Fruit fly (Drosophila melanogaster) whole organism, embryonic: ENCODE results near the gene Cln7.

ENCODE experiments used
- Asciz ChIP-seq: fragments of 200-800 bp; sonication (Bioruptor generic); optimal IDR thresholded peaks from 2 replicates; lab custom pipeline; 2017; ENCODE audit warnings: missing biosample characterization, mild to moderate bottlenecking, missing genetic modification characterization, missing genetic modification reagents
- B-H2 ChIP-seq: fragments of 200-800 bp; sonication (Bioruptor generic); optimal IDR thresholded peaks from 2 replicates; lab custom pipeline; 2018; ENCODE audit warnings: missing biosample characterization, mild to moderate bottlenecking, missing genetic modification characterization
- CG11695 ChIP-seq: fragments of 200-800 bp; sonication (Bioruptor generic); IDR thresholded peaks from 3 replicates; pipeline ENCODE4 v1.3.6; 2022; ENCODE audit warnings: missing biosample characterization, missing genetic modification characterization
- CG12659 ChIP-seq: fragments of 200-800 bp; sonication (Bioruptor generic); optimal IDR thresholded peaks from 3 replicates; lab custom pipeline; 2017; ENCODE audit warnings: mild to moderate bottlenecking, missing biosample characterization, missing genetic modification reagents, missing genetic modification characterization
- CG14050 ChIP-seq: fragments of 200-800 bp; sonication (Bioruptor generic); IDR thresholded peaks from 3 replicates; pipeline ENCODE4 v1.3.6; 2022; ENCODE audit warnings: missing biosample characterization, missing genetic modification characterization
- CG14710 ChIP-seq: fragments of 200-800 bp; sonication (Bioruptor generic); optimal IDR thresholded peaks from 3 replicates; lab custom pipeline; 2019; ENCODE audit warnings: missing biosample characterization, mild to moderate bottlenecking, missing genetic modification characterization, moderate library complexity
- CG30403 ChIP-seq: fragments of 200-800 bp; sonication (Bioruptor generic); optimal IDR thresholded peaks from 3 replicates; lab custom pipeline; 2016; ENCODE audit warnings: missing biosample characterization, missing genetic modification characterization
- CG30431 ChIP-seq: fragments of 200-800 bp; sonication (Bioruptor generic); optimal IDR thresholded peaks from 2 replicates; lab custom pipeline; 2017; ENCODE audit warnings: missing biosample characterization, missing genetic modification characterization
- CG4360 ChIP-seq: fragments of 200-800 bp; sonication (Bioruptor generic); IDR thresholded peaks from 2 replicates; pipeline ENCODE4 v1.3.6; 2022; ENCODE audit warnings: missing biosample characterization, missing genetic modification characterization
- CG6254 ChIP-seq: fragments of 200-800 bp; sonication (Bioruptor generic); optimal IDR thresholded peaks from 3 replicates; lab custom pipeline; 2017; ENCODE audit warnings: mild to moderate bottlenecking, missing biosample characterization, missing genetic modification reagents, missing genetic modification characterization
- CG6854 ChIP-seq: fragments of 200-800 bp; sonication (Bioruptor generic); optimal IDR thresholded peaks from 3 replicates; lab custom pipeline; 2017; ENCODE audit warnings: missing biosample characterization, mild to moderate bottlenecking, missing genetic modification characterization
- CG7556 ChIP-seq: fragments of 200-800 bp; sonication (Bioruptor generic); optimal IDR thresholded peaks from 2 replicates; lab custom pipeline; 2017; ENCODE audit warnings: missing biosample characterization, mild to moderate bottlenecking, missing genetic modification characterization
- CG8924 ChIP-seq: fragments of 200-800 bp; optimal IDR thresholded peaks from 3 replicates; lab custom pipeline; 2019; ENCODE audit warnings: missing biosample characterization, mild to moderate bottlenecking, missing genetic modification characterization, moderate library complexity
- CG9797 ChIP-seq: fragments of 200-800 bp; sonication (Bioruptor generic); optimal IDR thresholded peaks from 3 replicates; lab custom pipeline; 2018; ENCODE audit warnings: missing biosample characterization, mild to moderate bottlenecking, missing genetic modification characterization
- CG9817 ChIP-seq: fragments of 200-800 bp; sonication (Bioruptor generic); optimal IDR thresholded peaks from 2 replicates; lab custom pipeline; 2018; ENCODE audit warnings: missing biosample characterization, mild to moderate bottlenecking, missing genetic modification characterization, moderate library complexity
- CoRest ChIP-seq: fragments of 200-800 bp; sonication (Bioruptor generic); optimal IDR thresholded peaks from 3 replicates; lab custom pipeline; 2018; ENCODE audit warnings: missing biosample characterization, mild to moderate bottlenecking, missing genetic modification characterization, moderate library complexity
- Dbx ChIP-seq: fragments of 200-800 bp; sonication (Bioruptor generic); IDR thresholded peaks from 3 replicates; pipeline ENCODE4 v1.3.6; 2022; ENCODE audit warnings: missing biosample characterization, missing genetic modification characterization
- Dek ChIP-seq: fragments of 200-800 bp; sonication (Bioruptor generic); optimal IDR thresholded peaks from 3 replicates; lab custom pipeline; 2019; ENCODE audit warnings: missing biosample characterization, mild to moderate bottlenecking, missing genetic modification characterization, moderate library complexity
- Dfd ChIP-seq, 2 experiments: fragments of >200 bp; optimal IDR thresholded peaks; 2 replicates each; lab custom pipeline; 2017; ENCODE audit warnings: missing biosample characterization in 2 of 2, missing genetic modification characterization in 2 of 2
- E2f2 ChIP-seq: fragments of 200-800 bp; sonication (Bioruptor generic); IDR thresholded peaks from 2 replicates; pipeline ENCODE4 v1.3.6; 2022; ENCODE audit warnings: missing biosample characterization, missing genetic modification characterization
- HLH3B ChIP-seq: fragments of 200-800 bp; sonication (Bioruptor generic); IDR thresholded peaks from 2 replicates; pipeline ENCODE4 v1.3.6; 2022; ENCODE audit warnings: missing biosample characterization, missing genetic modification characterization
- Hey ChIP-seq: fragments of 200-800 bp; sonication (Bioruptor generic); optimal IDR thresholded peaks from 3 replicates; lab custom pipeline; 2018; ENCODE audit warnings: missing biosample characterization, mild to moderate bottlenecking, missing genetic modification characterization
- Hmx ChIP-seq: fragments of 200-800 bp; sonication (Bioruptor generic); optimal IDR thresholded peaks from 2 replicates; lab custom pipeline; 2016; ENCODE audit warnings: missing biosample characterization, missing genetic modification characterization
- Hsf ChIP-seq: fragments of 200-800 bp; sonication (Bioruptor generic); optimal IDR thresholded peaks from 3 replicates; lab custom pipeline; 2016; ENCODE audit warnings: missing biosample characterization, missing genetic modification characterization
- Lpt ChIP-seq: fragments of >200 bp; optimal IDR thresholded peaks from 2 replicates; lab custom pipeline; 2018; ENCODE audit warnings: missing biosample characterization, missing genetic modification characterization
- NC2α ChIP-seq: fragments of 200-800 bp; sonication (Bioruptor generic); optimal IDR thresholded peaks from 2 replicates; lab custom pipeline; 2016; ENCODE audit warnings: missing biosample characterization, missing genetic modification characterization
- Scr ChIP-seq: fragments of 200-800 bp; sonication (Bioruptor generic); IDR thresholded peaks from 2 replicates; pipeline ENCODE4 v1.3.6; 2022; ENCODE audit warnings: missing biosample characterization, missing genetic modification characterization; ENCODE audit not compliant: partially characterized antibody
- Trl ChIP-seq, 3 experiments: fragments of >200 bp in 2 of 3; fragments of 200-800 bp in 1 of 3; sonication (Bioruptor generic) in 1 of 3; optimal IDR thresholded peaks; 2 replicates in 1 of 3; 3 replicates in 2 of 3; lab custom pipeline; 2016 to 2017; ENCODE audit warnings: missing biosample characterization in 1 of 3, missing genetic modification characterization in 1 of 3
- amos ChIP-seq: fragments of 200-800 bp; sonication (Bioruptor generic); IDR thresholded peaks from 2 replicates; pipeline ENCODE4 v1.3.6; 2022; ENCODE audit warnings: missing biosample characterization, missing genetic modification characterization; ENCODE audit not compliant: partially characterized antibody
- bbx ChIP-seq: fragments of 200-800 bp; sonication (Bioruptor generic); IDR thresholded peaks from 2 replicates; pipeline ENCODE4 v1.3.6; 2022; ENCODE audit warnings: missing biosample characterization, missing genetic modification characterization; ENCODE audit not compliant: partially characterized antibody
- bsh ChIP-seq, 2 experiments: fragments of 200-800 bp; sonication (Bioruptor generic); optimal IDR thresholded peaks; 2 replicates each; lab custom pipeline; 2017 to 2018; ENCODE audit warnings: mild to moderate bottlenecking in 2 of 2, missing biosample characterization in 2 of 2, missing genetic modification characterization in 2 of 2, moderate library complexity in 1 of 2
- cad ChIP-seq: fragments of >200 bp; optimal IDR thresholded peaks from 2 replicates; lab custom pipeline; 2017; ENCODE audit warnings: missing biosample characterization, missing genetic modification characterization
- caup ChIP-seq: fragments of 200-800 bp; sonication (Bioruptor generic); optimal IDR thresholded peaks from 3 replicates; lab custom pipeline; 2017; ENCODE audit warnings: missing biosample characterization, mild to moderate bottlenecking, missing genetic modification characterization, moderate library complexity; ENCODE audit not compliant: severe bottlenecking
- dm ChIP-seq: fragments of 200-800 bp; sonication (Bioruptor generic); optimal IDR thresholded peaks from 3 replicates; lab custom pipeline; 2016; ENCODE audit warnings: missing biosample characterization, missing genetic modification characterization
- dmrt99B ChIP-seq: fragments of 200-800 bp; sonication (Bioruptor generic); optimal IDR thresholded peaks from 2 replicates; lab custom pipeline; 2018; ENCODE audit warnings: missing biosample characterization, mild to moderate bottlenecking, missing genetic modification characterization, moderate library complexity
- fd3F ChIP-seq: fragments of 200-800 bp; sonication (Bioruptor generic); optimal IDR thresholded peaks from 2 replicates; lab custom pipeline; 2018; ENCODE audit warnings: missing biosample characterization, mild to moderate bottlenecking, missing genetic modification characterization, moderate library complexity
- fd64A ChIP-seq: fragments of 200-800 bp; sonication (Bioruptor generic); optimal IDR thresholded peaks from 3 replicates; lab custom pipeline; 2018; ENCODE audit warnings: missing biosample characterization, mild to moderate bottlenecking, missing genetic modification characterization
- gt ChIP-seq: fragments of 200-800 bp; sonication (Bioruptor generic); IDR thresholded peaks from 2 replicates; pipeline ENCODE4 v1.3.6; 2022; ENCODE audit warnings: missing biosample characterization, missing genetic modification characterization
- hbn ChIP-seq: fragments of 200-800 bp; sonication (Bioruptor generic); IDR thresholded peaks from 2 replicates; pipeline ENCODE4 v1.3.6; 2022; ENCODE audit warnings: missing biosample characterization, missing genetic modification characterization; ENCODE audit not compliant: partially characterized antibody
- lab ChIP-seq: fragments of 200-800 bp; sonication (Bioruptor generic); optimal IDR thresholded peaks from 3 replicates; lab custom pipeline; 2017; ENCODE audit warnings: missing biosample characterization, missing genetic modification characterization, mild to moderate bottlenecking, moderate library complexity, missing genetic modification reagents
- lmd ChIP-seq: fragments of 200-800 bp; sonication (Bioruptor generic); IDR thresholded peaks from 2 replicates; pipeline ENCODE4 v1.3.6; 2022; ENCODE audit warnings: missing biosample characterization, missing genetic modification characterization
- oc ChIP-seq: fragments of 200-800 bp; sonication (Bioruptor generic); optimal IDR thresholded peaks from 2 replicates; lab custom pipeline; 2018; ENCODE audit warnings: missing biosample characterization, mild to moderate bottlenecking, missing genetic modification characterization, moderate library complexity
- otp ChIP-seq: fragments of 200-800 bp; sonication (Bioruptor generic); IDR thresholded peaks from 3 replicates; pipeline ENCODE4, ENCODE4 v1.3.6; 2022; ENCODE audit warnings: missing biosample characterization, missing genetic modification characterization
- pzg ChIP-seq: fragments of 200-800 bp; sonication (Bioruptor generic); optimal IDR thresholded peaks from 3 replicates; lab custom pipeline; 2018; ENCODE audit warnings: missing biosample characterization, mild to moderate bottlenecking, missing genetic modification characterization, moderate library complexity
- repo ChIP-seq: fragments of 200-800 bp; sonication (Bioruptor generic); optimal IDR thresholded peaks from 2 replicates; lab custom pipeline; 2016; ENCODE audit warnings: missing biosample characterization, missing genetic modification characterization
- seq ChIP-seq: fragments of 200-800 bp; sonication (Bioruptor generic); IDR thresholded peaks from 2 replicates; pipeline ENCODE4 v1.3.6; 2022; ENCODE audit warnings: missing biosample characterization, missing genetic modification characterization
- shn ChIP-seq: fragments of 200-800 bp; sonication (Bioruptor generic); optimal IDR thresholded peaks from 3 replicates; lab custom pipeline; 2016; ENCODE audit warnings: missing biosample characterization, missing genetic modification characterization
- twi ChIP-seq: fragments of 200-800 bp; optimal IDR thresholded peaks from 2 replicates; lab custom pipeline; 2019; ENCODE audit warnings: missing biosample characterization, mild to moderate bottlenecking, missing genetic modification characterization, moderate library complexity
- vvl ChIP-seq: fragments of 200-800 bp; sonication (Bioruptor generic); IDR thresholded peaks from 2 replicates; pipeline ENCODE4 v1.3.6; 2022; ENCODE audit warnings: missing biosample characterization, missing genetic modification characterization
- yki ChIP-seq: fragments of >200 bp; optimal IDR thresholded peaks from 3 replicates; lab custom pipeline; 2018

Cln7 gene

dm6 chr3L:7323348-7323747 lies 21.6 kb downstream of the Cln7 start, which contains the start of the genes RhoGEF4 and Rint1 (continued):
- TF ChIP-seq Scr (GFP tag; lab: Robert Waterston, UW) (peak; percentile 21; the same call in 1 of the 2 replicates), CG8924 (tag; lab: Kevin White, UChicago) (peak; percentile 65), gt (GFP tag; lab: Robert Waterston, UW) (no peak), CoRest (tag; lab: Kevin White, UChicago) (peak; percentile 86), lmd (GFP tag; lab: Robert Waterston, UW) (peak; percentile 75), CG4360 (GFP tag; lab: Robert Waterston, UW) (no peak), CG30431 (GFP tag; lab: Kevin White, UChicago) (peak; percentile 61), Hsf (GFP tag; lab: Kevin White, UChicago) (peak; percentile 63), Dek (tag; lab: Kevin White, UChicago) (peak; percentile 75), cad (GFP tag; lab: Kevin White, UChicago) (no peak), CG14710 (tag; lab: Kevin White, UChicago) (peak; percentile 88), otp (GFP tag; lab: Robert Waterston, UW) (no peak), CG6854 (no peak), bbx (GFP tag; lab: Robert Waterston, UW) (no peak), CG30403 (GFP tag; lab: Kevin White, UChicago) (peak; percentile 86), Asciz (no peak), shn (GFP tag; lab: Kevin White, UChicago) (peak; percentile 22), B-H2 (GFP tag; lab: Kevin White, UChicago) (peak; percentile 10), Dfd (GFP tag; optimal IDR thresholded peaks at IDR 0.05; lab: Kevin White, UChicago) (no peak), yki (lab: Kevin White, UChicago) (no peak), amos (GFP tag; lab: Robert Waterston, UW) (peak; percentile 26; the same call in 1 of the 2 replicates), Hey (no peak), lab (GFP tag; lab: Kevin White, UChicago) (peak; percentile 28), fd64A (no peak), twi (tag; lab: Kevin White, UChicago) (no peak), CG6254 (GFP tag; lab: Kevin White, UChicago) (peak; percentile 22), CG11695 (GFP tag; lab: Robert Waterston, UW) (no peak), dm (GFP tag; lab: Kevin White, UChicago) (peak; percentile 37), CG7556 (GFP tag; lab: Kevin White, UChicago) (peak; percentile 56), pzg (peak; percentile 80), CG14050 (GFP tag; lab: Robert Waterston, UW) (peak; percentile 39; the same call in 2 of the 3 replicates), bsh (GFP tag; optimal IDR thresholded peaks at IDR 0.05; lab: Kevin White, UChicago) (peak in 1 of 2 experiments; percentile 72), NC2α (GFP tag; lab: Kevin White, UChicago) (peak; percentile 2), CG9797 (GFP tag; lab: Kevin White, UChicago) (peak; percentile 99), repo (GFP tag; lab: Kevin White, UChicago) (peak; percentile 15), caup (GFP tag; lab: Kevin White, UChicago) (peak; percentile 34), CG9817 (peak; percentile 71), Hmx (GFP tag; lab: Kevin White, UChicago) (no peak), Dbx (GFP tag; lab: Robert Waterston, UW) (peak; percentile 81; the same call in 2 of the 3 replicates), HLH3B (GFP tag; lab: Robert Waterston, UW) (peak; percentile 52; the same call in 1 of the 2 replicates), dmrt99B (tag; lab: Kevin White, UChicago) (no peak), vvl (peak; percentile 82), oc (no peak), seq (0 out of 2 replicates have a peak, but pooled peaks have one; percentile 31), hbn (GFP tag; lab: Robert Waterston, UW) (no peak), Lpt (GFP tag; lab: Kevin White, UChicago) (no peak), E2f2 (GFP tag; lab: Robert Waterston, UW) (peak; percentile 97), Trl (optimal IDR thresholded peaks at IDR 0.05; lab: Kevin White, UChicago) (no peak), Trl (GFP tag; optimal IDR thresholded peaks at IDR 0.05; lab: Kevin White, UChicago) (peak; percentile 21), CG12659 (peak; percentile 76), fd3F (GFP tag; lab: Kevin White, UChicago) (peak; percentile 43)
